Fruit fly (Drosophila melanogaster): ENCODE data around the gene FarO.

FarO gene

DNA sequence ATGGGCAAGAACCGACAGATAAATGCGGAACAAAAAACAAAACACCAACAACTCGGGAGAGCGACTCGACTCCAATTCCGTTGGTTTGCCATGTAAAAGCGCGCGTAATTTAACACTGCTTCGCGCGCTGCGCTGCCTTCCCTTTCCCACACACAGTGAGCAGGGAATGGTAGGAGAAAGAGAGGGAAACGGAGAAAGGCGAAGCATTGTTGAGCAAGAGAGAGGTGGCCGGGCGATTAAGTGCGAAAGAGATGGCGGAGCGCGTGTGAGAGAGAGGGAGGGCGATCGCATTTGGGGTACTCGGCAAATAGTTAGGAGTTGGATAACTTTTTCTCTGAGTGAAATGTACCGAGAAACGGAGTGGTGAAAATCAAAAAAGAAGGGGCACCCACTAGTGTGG is 47.8 kb downstream of the FarO start (continued):
- TF ChIP-seq Side (GFP tag; optimal IDR thresholded peaks at IDR 0.05) = no peak
- no peak for TF ChIP-seq Atf3 (GFP tag; optimal IDR thresholded peaks at IDR 0.05)
- TF ChIP-seq CG10462 (GFP tag; optimal IDR thresholded peaks at IDR 0.05) = no peak
- no peak for TF ChIP-seq CG32767 (GFP tag; IDR thresholded peaks at IDR 0.05)
- TF ChIP-seq stwl (tag; optimal IDR thresholded peaks at IDR 0.05) = peak; percentile 20
- no peak for TF ChIP-seq pum (GFP tag; optimal IDR thresholded peaks at IDR 0.05)
- TF ChIP-seq MTF-1 (GFP tag; optimal IDR thresholded peaks at IDR 0.05; ENCODE audit: borderline replicate concordance) = no peak
- no peak for TF ChIP-seq repo (GFP tag; optimal IDR thresholded peaks at IDR 0.05)
- no peak for TF ChIP-seq ind (GFP tag; optimal IDR thresholded peaks at IDR 0.05)
- TF ChIP-seq HLH4C (GFP tag; IDR thresholded peaks at IDR 0.05; ENCODE audit: partially characterized antibody) = no peak
- no peak for TF ChIP-seq CG4404 (GFP tag; IDR thresholded peaks at IDR 0.05)
- no peak for TF ChIP-seq inv (GFP tag; IDR thresholded peaks at IDR 0.05; ENCODE audit: partially characterized antibody)
- TF ChIP-seq Ada2b (GFP tag; IDR thresholded peaks at IDR 0.05) = no peak
- no peak for TF ChIP-seq CG18619 (GFP tag; optimal IDR thresholded peaks at IDR 0.05)
- no peak for TF ChIP-seq ac (GFP tag; optimal IDR thresholded peaks at IDR 0.05)
- TF ChIP-seq CG10431 (GFP tag; optimal IDR thresholded peaks at IDR 0.05) = peak; percentile 99
- peak; percentile 44 for TF ChIP-seq HmgZ (tag; optimal IDR thresholded peaks at IDR 0.05)
- no peak for TF ChIP-seq fd96Cb (tag; optimal IDR thresholded peaks at IDR 0.05)
- TF ChIP-seq ems (GFP tag; optimal IDR thresholded peaks at IDR 0.05) = no peak
- TF ChIP-seq Nf-YC (tag; optimal IDR thresholded peaks at IDR 0.05) = peak; percentile 78
- TF ChIP-seq CG4730 (GFP tag; IDR thresholded peaks at IDR 0.05) = no peak
- TF ChIP-seq CG34422 (GFP tag; IDR thresholded peaks at IDR 0.05) = 0 out of 3 replicates have a peak, but pooled peaks have one; percentile 32
- TF ChIP-seq Scr (GFP tag; IDR thresholded peaks at IDR 0.05; ENCODE audit: partially characterized antibody) = peak; percentile 14; the same call in 1 of the 2 replicates
- TF ChIP-seq stc (GFP tag; IDR thresholded peaks at IDR 0.05) = no peak
- TF ChIP-seq Bgb (GFP tag; IDR thresholded peaks at IDR 0.05; ENCODE audit: partially characterized antibody) = peak; percentile 37; the same call in 1 of the 2 replicates
- no peak for TF ChIP-seq B-H2 (GFP tag; optimal IDR thresholded peaks at IDR 0.05)
- no peak for TF ChIP-seq CG6175 (GFP tag; IDR thresholded peaks at IDR 0.05)
- TF ChIP-seq ash1 (GFP tag; optimal IDR thresholded peaks at IDR 0.05) = no peak
- no peak for TF ChIP-seq slp2 (GFP tag; optimal IDR thresholded peaks at IDR 0.05)
- no peak for TF ChIP-seq CG7556 (GFP tag; optimal IDR thresholded peaks at IDR 0.05)
- peak; percentile 18 for TF ChIP-seq CoRest (tag; optimal IDR thresholded peaks at IDR 0.05)
- TF ChIP-seq nerfin-2 (GFP tag; IDR thresholded peaks at IDR 0.05; ENCODE audit: partially characterized antibody) = no peak
- peak; percentile 65 for TF ChIP-seq Dp (GFP tag; optimal IDR thresholded peaks at IDR 0.05)
- no peak for TF ChIP-seq mirr (GFP tag; optimal IDR thresholded peaks at IDR 0.05)
- no peak for TF ChIP-seq hkb (optimal IDR thresholded peaks at IDR 0.05)
- no peak for TF ChIP-seq hkb (GFP tag; IDR thresholded peaks at IDR 0.05)
- peak; percentile 18 for TF ChIP-seq Fer1 (GFP tag; optimal IDR thresholded peaks at IDR 0.05)
- peak; percentile 20 for TF ChIP-seq nmo (GFP tag; optimal IDR thresholded peaks at IDR 0.05)
- TF ChIP-seq Ptx1 (GFP tag; IDR thresholded peaks at IDR 0.05) = peak; percentile 39; the same call in 1 of the 2 replicates
- no peak for TF ChIP-seq CG31441 (GFP tag; IDR thresholded peaks at IDR 0.05)
- no peak for TF ChIP-seq Hr78 (GFP tag; optimal IDR thresholded peaks at IDR 0.05)
- no peak for TF ChIP-seq eyg (GFP tag; optimal IDR thresholded peaks at IDR 0.05)
- TF ChIP-seq pita (GFP tag; optimal IDR thresholded peaks at IDR 0.05) = no peak
- TF ChIP-seq prd (optimal IDR thresholded peaks at IDR 0.05) = no peak
- no peak for TF ChIP-seq prd (GFP tag; IDR thresholded peaks at IDR 0.05)
- no peak for TF ChIP-seq vfl (GFP tag; optimal IDR thresholded peaks at IDR 0.05)
- no peak for TF ChIP-seq CG3065 (GFP tag; optimal IDR thresholded peaks at IDR 0.05)
- TF ChIP-seq pzg (GFP tag; optimal IDR thresholded peaks at IDR 0.05) = peak; percentile 21
- TF ChIP-seq slbo (GFP tag; IDR thresholded peaks at IDR 0.05) = peak; percentile 41
- no peak for TF ChIP-seq CG2129 (GFP tag; IDR thresholded peaks at IDR 0.05; ENCODE audit: partially characterized antibody)
- no peak for TF ChIP-seq TFAM (GFP tag; optimal IDR thresholded peaks at IDR 0.05)
